Worm (Caenorhabditis elegans): ENCODE results near the gene dnc-2.

- TF ChIP-seq him-1 (tag; optimal IDR thresholded peaks at IDR 0.05), result no peak
- no peak for TF ChIP-seq W03F9.2 (tag; optimal IDR thresholded peaks at IDR 0.05)
These were observed 6.0 kb upstream of the dnc-2 start, which contains the start of gene EGAP1.5 for ce11 chrIII:5931433-5931994.

Data from whole organism, L4/young adult.